Fruit fly (Drosophila melanogaster) whole organism, embryonic: ENCODE results near the gene CG17801.
A peak's percentile ranks its signal among the peaks of the same experiment; 100 is the strongest.

Source experiments
- Bgb ChIP-seq: fragments of 200-800 bp; sonication (Bioruptor generic); IDR thresholded peaks from 2 replicates; pipeline ENCODE4 v1.3.6; 2022; ENCODE audit warnings: missing biosample characterization, missing genetic modification characterization; ENCODE audit not compliant: partially characterized antibody
- Bteb2 ChIP-seq: fragments of 200-800 bp; sonication (Bioruptor generic); optimal IDR thresholded peaks from 2 replicates; lab custom pipeline; 2016; ENCODE audit warnings: missing biosample characterization, missing genetic modification characterization
- C15 ChIP-seq: fragments of 200-800 bp; sonication (Bioruptor generic); IDR thresholded peaks from 3 replicates; pipeline ENCODE4 v1.3.6; 2022; ENCODE audit warnings: missing biosample characterization, missing genetic modification characterization
- CG14965 ChIP-seq: fragments of 200-800 bp; sonication (Bioruptor generic); optimal IDR thresholded peaks from 2 replicates; lab custom pipeline; 2016; ENCODE audit warnings: missing biosample characterization, missing genetic modification characterization, borderline replicate concordance
- CG16779 ChIP-seq: fragments of 200-800 bp; sonication (Bioruptor generic); IDR thresholded peaks from 2 replicates; pipeline ENCODE4 v1.3.6; 2022; ENCODE audit warnings: missing biosample characterization, missing genetic modification characterization
- CG17328 ChIP-seq: fragments of 200-800 bp; sonication (Bioruptor generic); IDR thresholded peaks from 2 replicates; pipeline ENCODE4 v1.3.6; 2022; ENCODE audit warnings: missing biosample characterization, missing genetic modification characterization
- CG1792 ChIP-seq: fragments of 200-800 bp; sonication (Bioruptor generic); optimal IDR thresholded peaks from 2 replicates; lab custom pipeline; 2016; ENCODE audit warnings: missing biosample characterization, missing genetic modification characterization
- CG30431 ChIP-seq: fragments of 200-800 bp; sonication (Bioruptor generic); optimal IDR thresholded peaks from 2 replicates; lab custom pipeline; 2017; ENCODE audit warnings: missing biosample characterization, missing genetic modification characterization
- CG32532 ChIP-seq: fragments of 200-800 bp; sonication (Bioruptor generic); IDR thresholded peaks from 2 replicates; pipeline ENCODE4 v1.3.6; 2022; ENCODE audit warnings: missing biosample characterization, missing genetic modification characterization
- CG4282 ChIP-seq: fragments of 200-800 bp; sonication (Bioruptor generic); optimal IDR thresholded peaks from 2 replicates; lab custom pipeline; 2016; ENCODE audit warnings: missing biosample characterization, missing genetic modification characterization
- CG4707 ChIP-seq: fragments of 200-800 bp; sonication (Bioruptor generic); optimal IDR thresholded peaks from 2 replicates; lab custom pipeline; 2018; ENCODE audit warnings: missing biosample characterization, mild to moderate bottlenecking, missing genetic modification characterization, moderate library complexity
- CG6272 ChIP-seq: fragments of 200-800 bp; sonication (Bioruptor generic); IDR thresholded peaks from 2 replicates; pipeline ENCODE4 v1.3.6; 2022; ENCODE audit warnings: missing biosample characterization, missing genetic modification characterization
- CG7372 ChIP-seq: fragments of 200-800 bp; sonication (Bioruptor generic); IDR thresholded peaks from 2 replicates; pipeline ENCODE4 v1.3.6; 2022; ENCODE audit warnings: missing biosample characterization, missing genetic modification characterization
- CG8388 ChIP-seq: fragments of 200-800 bp; sonication (Bioruptor generic); optimal IDR thresholded peaks from 2 replicates; lab custom pipeline; 2019; ENCODE audit warnings: missing biosample characterization, mild to moderate bottlenecking, missing genetic modification characterization, moderate library complexity
- CHES-1-like ChIP-seq: fragments of 200-800 bp; sonication (Bioruptor generic); optimal IDR thresholded peaks from 2 replicates; lab custom pipeline; 2016; ENCODE audit warnings: missing biosample characterization, missing genetic modification characterization
- Chrac-16 ChIP-seq: fragments of 200-800 bp; sonication (Bioruptor generic); optimal IDR thresholded peaks from 3 replicates; lab custom pipeline; 2016; ENCODE audit warnings: missing biosample characterization, missing genetic modification characterization
- Deaf1 ChIP-seq: fragments of 200-800 bp; optimal IDR thresholded peaks from 3 replicates; lab custom pipeline; 2019; ENCODE audit warnings: missing biosample characterization, mild to moderate bottlenecking, missing genetic modification characterization, moderate library complexity
- Doc2 ChIP-seq: fragments of 200-800 bp; sonication (Bioruptor generic); IDR thresholded peaks from 2 replicates; pipeline ENCODE4 v1.3.6; 2022; ENCODE audit warnings: missing biosample characterization, missing genetic modification characterization
- E2f1 ChIP-seq: fragments of 200-800 bp; sonication (Bioruptor generic); IDR thresholded peaks from 2 replicates; pipeline ENCODE4 v1.3.6; 2022; ENCODE audit warnings: missing biosample characterization, missing genetic modification characterization
- HmgZ ChIP-seq: fragments of 200-800 bp; sonication (Bioruptor generic); optimal IDR thresholded peaks from 2 replicates; lab custom pipeline; 2018; ENCODE audit warnings: missing biosample characterization, mild to moderate bottlenecking, missing genetic modification characterization
- Lpt ChIP-seq: fragments of >200 bp; optimal IDR thresholded peaks from 2 replicates; lab custom pipeline; 2018; ENCODE audit warnings: missing biosample characterization, missing genetic modification characterization
- Mad ChIP-seq: fragments of 200-800 bp; sonication (Bioruptor generic); optimal IDR thresholded peaks from 2 replicates; lab custom pipeline; 2016; ENCODE audit warnings: missing biosample characterization, missing genetic modification characterization
- Neu2 ChIP-seq: fragments of 200-800 bp; sonication (Bioruptor generic); optimal IDR thresholded peaks from 3 replicates; lab custom pipeline; 2016; ENCODE audit warnings: missing biosample characterization, missing genetic modification characterization, borderline replicate concordance
- Nf-YC ChIP-seq: fragments of 200-800 bp; optimal IDR thresholded peaks from 3 replicates; lab custom pipeline; 2019; ENCODE audit warnings: missing biosample characterization, mild to moderate bottlenecking, missing genetic modification characterization, moderate library complexity
- Opbp ChIP-seq: fragments of 200-800 bp; sonication (Bioruptor generic); IDR thresholded peaks from 3 replicates; pipeline ENCODE4 v1.3.6; 2022; ENCODE audit warnings: missing biosample characterization, missing genetic modification characterization; ENCODE audit not compliant: partially characterized antibody
- Rfx ChIP-seq: fragments of 200-800 bp; sonication (Bioruptor generic); IDR thresholded peaks from 2 replicates; pipeline ENCODE4 v1.3.6; 2022; ENCODE audit warnings: missing biosample characterization, missing genetic modification characterization
- Sry-δ ChIP-seq: fragments of 200-800 bp; sonication (Bioruptor generic); optimal IDR thresholded peaks from 2 replicates; lab custom pipeline; 2016; ENCODE audit warnings: missing biosample characterization, missing genetic modification characterization
- ac ChIP-seq: fragments of 200-800 bp; sonication (Bioruptor generic); optimal IDR thresholded peaks from 3 replicates; lab custom pipeline; 2017; ENCODE audit warnings: missing biosample characterization, mild to moderate bottlenecking, missing genetic modification characterization
- aop ChIP-seq: fragments of 200-800 bp; sonication (Bioruptor generic); IDR thresholded peaks from 2 replicates; pipeline ENCODE4 v1.3.6; 2022; ENCODE audit warnings: missing biosample characterization, missing genetic modification characterization
- bcd ChIP-seq: fragments of 200-800 bp; sonication (Bioruptor generic); optimal IDR thresholded peaks from 2 replicates; lab custom pipeline; 2017; ENCODE audit warnings: missing biosample characterization, mild to moderate bottlenecking, missing genetic modification characterization
- cato ChIP-seq: fragments of 200-800 bp; sonication (Bioruptor generic); optimal IDR thresholded peaks from 2 replicates; lab custom pipeline; 2016; ENCODE audit warnings: missing biosample characterization, missing genetic modification characterization, borderline replicate concordance
- chif ChIP-seq, 2 experiments: fragments of 200-800 bp; sonication (Bioruptor generic); optimal IDR thresholded peaks; 3 replicates each; lab custom pipeline; 2016; ENCODE audit warnings: missing biosample characterization in 2 of 2, missing genetic modification characterization in 2 of 2
- ci ChIP-seq: fragments of 200-800 bp; sonication (Bioruptor generic); IDR thresholded peaks from 3 replicates; pipeline ENCODE4 v1.3.6; 2022; ENCODE audit warnings: missing biosample characterization, missing genetic modification characterization
- da ChIP-seq: fragments of 200-800 bp; sonication (Bioruptor generic); optimal IDR thresholded peaks from 2 replicates; lab custom pipeline; 2016; ENCODE audit warnings: missing biosample characterization, missing genetic modification characterization
- dati ChIP-seq: fragments of 200-800 bp; sonication (Bioruptor generic); IDR thresholded peaks from 2 replicates; pipeline ENCODE4 v1.3.6; 2022; ENCODE audit warnings: missing biosample characterization, missing genetic modification characterization
- eve ChIP-seq, 2 experiments: fragments of >200 bp; optimal IDR thresholded peaks; 2 replicates each; lab custom pipeline; 2017; ENCODE audit warnings: missing biosample characterization in 2 of 2, missing genetic modification characterization in 2 of 2
- ewg ChIP-seq: fragments of 200-800 bp; sonication (Bioruptor generic); optimal IDR thresholded peaks from 3 replicates; lab custom pipeline; 2017; ENCODE audit warnings: mild to moderate bottlenecking, missing biosample characterization, missing genetic modification reagents, missing genetic modification characterization
- ind ChIP-seq: fragments of 200-800 bp; sonication (Bioruptor generic); optimal IDR thresholded peaks from 3 replicates; lab custom pipeline; 2016; ENCODE audit warnings: missing biosample characterization, missing genetic modification characterization
- mld ChIP-seq: fragments of 200-800 bp; sonication (Bioruptor generic); IDR thresholded peaks from 3 replicates; pipeline ENCODE4 v1.3.6; 2022; ENCODE audit warnings: missing biosample characterization, missing genetic modification characterization; ENCODE audit not compliant: partially characterized antibody
- nmo ChIP-seq: fragments of 200-800 bp; sonication (Bioruptor generic); optimal IDR thresholded peaks from 2 replicates; lab custom pipeline; 2018; ENCODE audit warnings: missing biosample characterization, mild to moderate bottlenecking, missing genetic modification characterization, moderate library complexity
- nom ChIP-seq: fragments of 200-800 bp; sonication (Bioruptor generic); optimal IDR thresholded peaks from 2 replicates; lab custom pipeline; 2017; ENCODE audit warnings: missing biosample characterization, missing genetic modification characterization, mild to moderate bottlenecking, moderate library complexity, missing genetic modification reagents
- sim ChIP-seq: fragments of 200-800 bp; sonication (Bioruptor generic); IDR thresholded peaks from 2 replicates; pipeline ENCODE4 v1.3.6; 2022; ENCODE audit warnings: missing biosample characterization, missing genetic modification characterization
- slou ChIP-seq: fragments of 200-800 bp; sonication (Bioruptor generic); optimal IDR thresholded peaks from 3 replicates; lab custom pipeline; 2016; ENCODE audit warnings: missing biosample characterization, missing genetic modification characterization
- zfh2 ChIP-seq: fragments of 200-800 bp; sonication (Bioruptor generic); optimal IDR thresholded peaks from 2 replicates; lab custom pipeline; 2016; ENCODE audit warnings: missing biosample characterization, missing genetic modification characterization

The CG17801 gene

dm6 chr3R:17809014-17809413 is 2.1 kb upstream of the CG17801 start, which contains the start of gene Odj (continued):
- no peak for TF ChIP-seq aop
- peak; percentile 93 for TF ChIP-seq Opbp (GFP tag; lab: Robert Waterston, UW)
- TF ChIP-seq CG1792 (GFP tag; lab: Kevin White, UChicago), result no peak
- TF ChIP-seq Nf-YC (tag; lab: Kevin White, UChicago), result peak; percentile 17
- TF ChIP-seq cato (GFP tag; lab: Kevin White, UChicago), result no peak
- TF ChIP-seq eve (GFP tag; optimal IDR thresholded peaks at IDR 0.05; lab: Kevin White, UChicago), result no peak
- no peak for TF ChIP-seq CG4282 (GFP tag; lab: Kevin White, UChicago)
- TF ChIP-seq CG32532 (GFP tag; lab: Robert Waterston, UW), result no peak; the same call in 1 of the 2 replicates
- peak; percentile 91 for TF ChIP-seq Sry-δ (GFP tag; lab: Kevin White, UChicago)
- TF ChIP-seq nmo (GFP tag; lab: Kevin White, UChicago), result peak; percentile 41
- no peak for TF ChIP-seq CG7372
- no peak for TF ChIP-seq slou (GFP tag; lab: Kevin White, UChicago)
- no peak for TF ChIP-seq chif (GFP tag; optimal IDR thresholded peaks at IDR 0.05; lab: Kevin White, UChicago)
- TF ChIP-seq CG4707 (GFP tag; lab: Kevin White, UChicago), result no peak
- no peak for TF ChIP-seq Mad (GFP tag; lab: Kevin White, UChicago)
- TF ChIP-seq Doc2, result no peak
- no peak for TF ChIP-seq Lpt (GFP tag; lab: Kevin White, UChicago)
- peak; percentile 26 for TF ChIP-seq HmgZ (tag; lab: Kevin White, UChicago)
- no peak for TF ChIP-seq Neu2 (GFP tag; lab: Kevin White, UChicago)
- TF ChIP-seq ci, result no peak
- no peak for TF ChIP-seq nom (GFP tag; lab: Kevin White, UChicago)
- no peak for TF ChIP-seq zfh2 (GFP tag; lab: Kevin White, UChicago)
- no peak for TF ChIP-seq dati
- TF ChIP-seq CG16779, result no peak
- no peak for TF ChIP-seq CG8388
- TF ChIP-seq CG17328 (GFP tag; lab: Robert Waterston, UW), result no peak
- no peak for TF ChIP-seq da (GFP tag; lab: Kevin White, UChicago)
- TF ChIP-seq C15 (GFP tag; lab: Robert Waterston, UW), result no peak
- peak; percentile 63 for TF ChIP-seq Rfx (GFP tag; lab: Robert Waterston, UW)
- TF ChIP-seq CG6272 (GFP tag; lab: Robert Waterston, UW), result no peak
- TF ChIP-seq CG30431 (GFP tag; lab: Kevin White, UChicago), result no peak
- peak; percentile 76; the same call in 2 of the 3 replicates for TF ChIP-seq mld (GFP tag; lab: Robert Waterston, UW)
- TF ChIP-seq Deaf1, result no peak
- no peak for TF ChIP-seq ind
- no peak for TF ChIP-seq Chrac-16
- no peak for TF ChIP-seq CHES-1-like (GFP tag; lab: Kevin White, UChicago)
- no peak for TF ChIP-seq E2f1
- TF ChIP-seq sim (GFP tag; lab: Robert Waterston, UW), result no peak
- TF ChIP-seq CG14965 (GFP tag; lab: Kevin White, UChicago), result no peak
- no peak for TF ChIP-seq Bteb2 (GFP tag; lab: Kevin White, UChicago)
- peak; percentile 52 for TF ChIP-seq ewg
- no peak for TF ChIP-seq ac (GFP tag; lab: Kevin White, UChicago)
- TF ChIP-seq Bgb, result peak; percentile 94
- TF ChIP-seq bcd (GFP tag; lab: Kevin White, UChicago), result no peak
